Worm (Caenorhabditis elegans): ENCODE measurements around the gene npr-2.

Gene npr-2

ce11 chrIV:9524849-9525460 is 55.0 kb downstream of the npr-2 start, which contains the start of gene ndua-5 (continued):
- TF ChIP-seq C34B4.2 (tag; optimal IDR thresholded peaks at IDR 0.05) (no peak), xbp-1 (tag; optimal IDR thresholded peaks at IDR 0.05) (peak; percentile 72), nhr-76 (tag; optimal IDR thresholded peaks at IDR 0.05) (no peak), nhr-20 (tag; optimal IDR thresholded peaks at IDR 0.05) (peak; percentile 62), nhr-90 (tag; optimal IDR thresholded peaks at IDR 0.05; ENCODE audit: poor library complexity) (peak; percentile 42), pag-3 (tag; optimal IDR thresholded peaks at IDR 0.05; ENCODE audit: borderline replicate concordance, insufficient read depth) (no peak), pqm-1 (tag; optimal IDR thresholded peaks at IDR 0.05) (no peak), ceh-88 (GFP tag; IDR thresholded peaks at IDR 0.05) (no peak), nhr-28 (tag; optimal IDR thresholded peaks at IDR 0.05) (no peak), isw-1 (GFP tag; IDR thresholded peaks at IDR 0.05) (peak; percentile 23; the same call in 1 of the 2 replicates), fkh-10 (GFP tag; optimal IDR thresholded peaks at IDR 0.05) (no peak), pax-3 (tag; optimal IDR thresholded peaks at IDR 0.05) (no peak), fkh-8 (tag; optimal IDR thresholded peaks at IDR 0.05) (peak; percentile 15), skn-1 (tag; optimal IDR thresholded peaks at IDR 0.05) (no peak), alr-1 (tag; optimal IDR thresholded peaks at IDR 0.05; ENCODE audit: borderline replicate concordance) (no peak), mef-2 (tag; optimal IDR thresholded peaks at IDR 0.05) (no peak), aha-1 (tag; optimal IDR thresholded peaks at IDR 0.05) (no peak), snu-23 (GFP tag; optimal IDR thresholded peaks at IDR 0.05) (peak; percentile 65), mep-1 (tag; optimal IDR thresholded peaks at IDR 0.05) (no peak), lin-14 (GFP tag; optimal IDR thresholded peaks at IDR 0.05) (peak; percentile 49), zag-1 (tag; optimal IDR thresholded peaks at IDR 0.05) (no peak), lin-39 (tag; optimal IDR thresholded peaks at IDR 0.05) (no peak), egl-27 (tag; optimal IDR thresholded peaks at IDR 0.05) (no peak), ceh-63 (GFP tag; optimal IDR thresholded peaks at IDR 0.05) (no peak), lsy-2 (tag; optimal IDR thresholded peaks at IDR 0.05) (peak; percentile 28 to 72), ets-5 (GFP tag; IDR thresholded peaks at IDR 0.05) (no peak), unc-30 (tag; optimal IDR thresholded peaks at IDR 0.05) (no peak), ces-1 (GFP tag; optimal IDR thresholded peaks at IDR 0.05) (no peak), nhr-77 (tag; optimal IDR thresholded peaks at IDR 0.05) (no peak), fos-1 (tag; optimal IDR thresholded peaks at IDR 0.05) (no peak), tbx-2 (tag; optimal IDR thresholded peaks at IDR 0.05) (peak; percentile 63), unc-130 (tag; optimal IDR thresholded peaks at IDR 0.05) (no peak), snpc-4 (tag; optimal IDR thresholded peaks at IDR 0.05) (peak; percentile 49), jun-1 (tag; optimal IDR thresholded peaks at IDR 0.05) (no peak), egl-13 (tag; optimal IDR thresholded peaks at IDR 0.05) (no peak), rnt-1 (tag; optimal IDR thresholded peaks at IDR 0.05) (no peak), swsn-7 (tag; optimal IDR thresholded peaks at IDR 0.05) (peak; percentile 64), elt-2 (tag; optimal IDR thresholded peaks at IDR 0.05) (no peak), lin-15B (tag; optimal IDR thresholded peaks at IDR 0.05) (peak; percentile 66)

ce11 chrIV:9523139-9523538 is 56.8 kb downstream of the npr-2 start:
- TF ChIP-seq isw-1 (GFP tag; IDR thresholded peaks at IDR 0.05) (no peak), lin-14 (GFP tag; optimal IDR thresholded peaks at IDR 0.05) (peak; percentile 27), efl-1 (optimal IDR thresholded peaks at IDR 0.05) (no peak), efl-1 (GFP tag; optimal IDR thresholded peaks at IDR 0.05 in 1 of 2) (peak in 1 of 2 experiments; percentile 55)

DNA sequence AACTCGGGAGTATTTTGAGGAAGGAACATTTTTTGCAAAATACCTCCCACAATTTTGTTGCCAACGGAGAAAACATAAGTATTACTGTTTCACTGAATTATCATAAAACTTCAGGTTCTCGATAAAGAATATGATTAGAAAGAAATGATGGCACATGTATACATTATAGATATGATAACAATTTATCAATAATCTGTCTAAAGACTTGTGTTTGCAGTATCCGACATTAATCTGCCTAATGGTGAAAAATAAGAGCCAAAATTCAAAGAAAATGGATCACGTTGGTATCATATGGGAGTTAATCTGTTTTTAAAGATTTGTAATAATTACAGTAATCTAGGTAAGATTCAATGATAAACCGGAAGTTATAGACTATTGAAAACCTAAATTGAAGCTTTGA is 59.3 kb downstream of the npr-2 start:
- TF ChIP-seq dsc-1 (tag; optimal IDR thresholded peaks at IDR 0.05) (peak; percentile 88), sptf-1 (tag; optimal IDR thresholded peaks at IDR 0.05) (no peak), efl-1 (optimal IDR thresholded peaks at IDR 0.05) (no peak), efl-1 (GFP tag; optimal IDR thresholded peaks at IDR 0.05 in 1 of 2) (peak in 1 of 2 experiments; percentile 68), pax-3 (tag; optimal IDR thresholded peaks at IDR 0.05) (peak; percentile 41)
